Fruit fly (Drosophila melanogaster) whole organism, embryonic: ENCODE measurements around the gene mRRF1.

ENCODE experiments used
- B-H2 ChIP-seq: fragments of 200-800 bp; sonication (Bioruptor generic); optimal IDR thresholded peaks from 2 replicates; lab custom pipeline; 2018; ENCODE audit warnings: missing biosample characterization, mild to moderate bottlenecking, missing genetic modification characterization
- CG10321 ChIP-seq: fragments of 200-800 bp; sonication (Bioruptor generic); IDR thresholded peaks from 2 replicates; pipeline ENCODE4 v1.3.6; 2022; ENCODE audit warnings: missing biosample characterization, missing genetic modification characterization
- CG12659 ChIP-seq: fragments of 200-800 bp; sonication (Bioruptor generic); optimal IDR thresholded peaks from 3 replicates; lab custom pipeline; 2017; ENCODE audit warnings: mild to moderate bottlenecking, missing biosample characterization, missing genetic modification reagents, missing genetic modification characterization
- CG13287 ChIP-seq: fragments of 200-800 bp; sonication (Bioruptor generic); IDR thresholded peaks from 2 replicates; pipeline ENCODE4 v1.3.6; 2022; ENCODE audit warnings: missing biosample characterization, missing genetic modification characterization; ENCODE audit not compliant: partially characterized antibody
- CG13296 ChIP-seq: fragments of 200-800 bp; sonication (Bioruptor generic); optimal IDR thresholded peaks from 3 replicates; lab custom pipeline; 2018; ENCODE audit warnings: missing biosample characterization, mild to moderate bottlenecking, missing genetic modification characterization
- CG17328 ChIP-seq: fragments of 200-800 bp; sonication (Bioruptor generic); IDR thresholded peaks from 2 replicates; pipeline ENCODE4 v1.3.6; 2022; ENCODE audit warnings: missing biosample characterization, missing genetic modification characterization
- CG17568 ChIP-seq: fragments of 200-800 bp; sonication (Bioruptor generic); optimal IDR thresholded peaks from 2 replicates; lab custom pipeline; 2018; ENCODE audit warnings: missing biosample characterization, mild to moderate bottlenecking, missing genetic modification characterization, moderate library complexity
- CG2202 ChIP-seq: fragments of 200-800 bp; sonication (Bioruptor generic); optimal IDR thresholded peaks from 2 replicates; lab custom pipeline; 2018; ENCODE audit warnings: missing biosample characterization, mild to moderate bottlenecking, missing genetic modification characterization
- CG2889 ChIP-seq: fragments of 200-800 bp; sonication (Bioruptor generic); IDR thresholded peaks from 3 replicates; pipeline ENCODE4 v1.3.6; 2022; ENCODE audit warnings: missing biosample characterization, missing genetic modification characterization
- CG3407 ChIP-seq: fragments of 200-800 bp; sonication (Bioruptor generic); optimal IDR thresholded peaks from 2 replicates; lab custom pipeline; 2018; ENCODE audit warnings: missing biosample characterization, mild to moderate bottlenecking, missing genetic modification characterization
- CG3995 ChIP-seq: fragments of 200-800 bp; sonication (Bioruptor generic); optimal IDR thresholded peaks from 3 replicates; lab custom pipeline; 2016; ENCODE audit warnings: missing biosample characterization, missing genetic modification characterization
- CG6654 ChIP-seq: fragments of 200-800 bp; sonication (Bioruptor generic); optimal IDR thresholded peaks from 2 replicates; lab custom pipeline; 2017; ENCODE audit warnings: missing biosample characterization, mild to moderate bottlenecking, missing genetic modification characterization
- CG8290 ChIP-seq, 3 experiments: fragments of 200-800 bp; sonication (Bioruptor generic); optimal IDR thresholded peaks; 2 replicates each; lab custom pipeline; 2016 to 2019; ENCODE audit warnings: missing biosample characterization in 3 of 3, missing genetic modification characterization in 3 of 3, mild to moderate bottlenecking in 2 of 3, moderate library complexity in 1 of 3
- D19A ChIP-seq: fragments of 200-800 bp; optimal IDR thresholded peaks from 3 replicates; lab custom pipeline; 2019; ENCODE audit warnings: missing biosample characterization, mild to moderate bottlenecking, missing genetic modification characterization, moderate library complexity
- D19B ChIP-seq: fragments of 200-800 bp; sonication (Bioruptor generic); optimal IDR thresholded peaks from 2 replicates; lab custom pipeline; 2017; ENCODE audit warnings: missing biosample characterization, mild to moderate bottlenecking, missing genetic modification characterization
- Dip2 ChIP-seq: fragments of 200-800 bp; sonication (Bioruptor generic); IDR thresholded peaks from 2 replicates; pipeline ENCODE4 v1.3.6; 2022; ENCODE audit warnings: missing biosample characterization, missing genetic modification characterization
- Dll ChIP-seq: fragments of 200-800 bp; sonication (Bioruptor generic); IDR thresholded peaks from 4 replicates; pipeline ENCODE4 v1.3.6; 2022; ENCODE audit warnings: missing biosample characterization, missing genetic modification characterization; ENCODE audit not compliant: partially characterized antibody
- Fer1 ChIP-seq: fragments of 200-800 bp; sonication (Bioruptor generic); optimal IDR thresholded peaks from 2 replicates; lab custom pipeline; 2017; ENCODE audit warnings: missing biosample characterization, mild to moderate bottlenecking, missing genetic modification characterization
- Hmx ChIP-seq: fragments of 200-800 bp; sonication (Bioruptor generic); optimal IDR thresholded peaks from 2 replicates; lab custom pipeline; 2016; ENCODE audit warnings: missing biosample characterization, missing genetic modification characterization
- MESR4 ChIP-seq: fragments of 200-800 bp; sonication (Bioruptor generic); optimal IDR thresholded peaks from 2 replicates; lab custom pipeline; 2018; ENCODE audit warnings: missing biosample characterization, mild to moderate bottlenecking, missing genetic modification characterization, moderate library complexity
- Med ChIP-seq: fragments of 200-800 bp; sonication (Bioruptor generic); peaks from one replicate; lab custom pipeline; 2016; ENCODE audit warnings: missing biosample characterization, missing genetic modification characterization, mild to moderate bottlenecking, inconsistent platforms, moderate library complexity
- Mes4 ChIP-seq: fragments of 200-800 bp; sonication (Bioruptor generic); optimal IDR thresholded peaks from 2 replicates; lab custom pipeline; 2016; ENCODE audit warnings: missing biosample characterization, missing genetic modification characterization
- NK7.1 ChIP-seq: fragments of 200-800 bp; sonication (Bioruptor generic); optimal IDR thresholded peaks from 3 replicates; lab custom pipeline; 2016; ENCODE audit warnings: missing biosample characterization, missing genetic modification characterization
- Nf-YC ChIP-seq: fragments of 200-800 bp; optimal IDR thresholded peaks from 3 replicates; lab custom pipeline; 2019; ENCODE audit warnings: missing biosample characterization, mild to moderate bottlenecking, missing genetic modification characterization, moderate library complexity
- Oli ChIP-seq: fragments of 200-800 bp; sonication (Bioruptor generic); optimal IDR thresholded peaks from 2 replicates; lab custom pipeline; 2018; ENCODE audit warnings: missing biosample characterization, mild to moderate bottlenecking, missing genetic modification characterization, moderate library complexity
- Poxn ChIP-seq: fragments of 200-800 bp; sonication (Bioruptor generic); IDR thresholded peaks from 2 replicates; pipeline ENCODE4 v1.3.6; 2022; ENCODE audit warnings: missing biosample characterization, missing genetic modification characterization
- Sry-β ChIP-seq: fragments of 200-800 bp; sonication (Bioruptor generic); optimal IDR thresholded peaks from 2 replicates; lab custom pipeline; 2018; ENCODE audit warnings: missing biosample characterization, mild to moderate bottlenecking, missing genetic modification characterization, moderate library complexity
- Tbp ChIP-seq: fragments of >200 bp; optimal IDR thresholded peaks from 2 replicates; lab custom pipeline; 2018; ENCODE audit warnings: missing biosample characterization, missing genetic modification characterization
- al ChIP-seq: fragments of 200-800 bp; sonication (Bioruptor generic); IDR thresholded peaks from 2 replicates; pipeline ENCODE4 v1.3.6; 2022; ENCODE audit warnings: missing biosample characterization, missing genetic modification characterization
- bowl ChIP-seq: fragments of 200-800 bp; sonication (Bioruptor generic); IDR thresholded peaks from 2 replicates; pipeline ENCODE4 v1.3.6; 2022; ENCODE audit warnings: missing biosample characterization, missing genetic modification characterization
- crol ChIP-seq: fragments of 200-800 bp; sonication (Bioruptor generic); IDR thresholded peaks from 2 replicates; pipeline ENCODE4 v1.3.6; 2022; ENCODE audit warnings: missing biosample characterization, missing genetic modification characterization
- dan ChIP-seq: fragments of 200-800 bp; sonication (Bioruptor generic); IDR thresholded peaks from 2 replicates; pipeline ENCODE4 v1.3.6; 2022; ENCODE audit warnings: missing biosample characterization, missing genetic modification characterization
- danr ChIP-seq: fragments of 200-800 bp; sonication (Bioruptor generic); IDR thresholded peaks from 2 replicates; pipeline ENCODE4 v1.3.6; 2022; ENCODE audit warnings: missing biosample characterization, missing genetic modification characterization
- dysf ChIP-seq: fragments of 200-800 bp; sonication (Bioruptor generic); IDR thresholded peaks from 3 replicates; pipeline ENCODE4 v1.3.6; 2022; ENCODE audit warnings: missing biosample characterization, missing genetic modification characterization
- esg ChIP-seq: fragments of 200-800 bp; sonication (Bioruptor generic); conservative IDR thresholded peaks from 2 replicates; pipeline ENCODE4 v1.3.6; 2022; ENCODE audit warnings: missing biosample characterization, missing genetic modification characterization
- eve ChIP-seq, 2 experiments: fragments of >200 bp; optimal IDR thresholded peaks; 2 replicates each; lab custom pipeline; 2017; ENCODE audit warnings: missing biosample characterization in 2 of 2, missing genetic modification characterization in 2 of 2
- her ChIP-seq: fragments of 200-800 bp; sonication (Bioruptor generic); optimal IDR thresholded peaks from 2 replicates; lab custom pipeline; 2016; ENCODE audit warnings: missing biosample characterization, missing genetic modification characterization
- lola ChIP-seq, 3 experiments: fragments of >200 bp in 2 of 3; fragments of 200-800 bp in 1 of 3; sonication (Bioruptor generic) in 1 of 3; optimal IDR thresholded peaks; 2 replicates each; lab custom pipeline; 2017 to 2019; ENCODE audit warnings: missing biosample characterization in 3 of 3, missing genetic modification characterization in 3 of 3, mild to moderate bottlenecking in 1 of 3, moderate library complexity in 1 of 3
- luna ChIP-seq: fragments of 200-800 bp; sonication (Bioruptor generic); optimal IDR thresholded peaks from 2 replicates; lab custom pipeline; 2016; ENCODE audit warnings: missing biosample characterization, missing genetic modification characterization
- mirr ChIP-seq: fragments of 200-800 bp; sonication (Bioruptor generic); optimal IDR thresholded peaks from 3 replicates; lab custom pipeline; 2018; ENCODE audit warnings: missing biosample characterization, mild to moderate bottlenecking, missing genetic modification characterization
- pho ChIP-seq: fragments of 200-800 bp; sonication (Bioruptor generic); optimal IDR thresholded peaks from 2 replicates; lab custom pipeline; 2016; ENCODE audit warnings: missing biosample characterization, missing genetic modification characterization
- prd ChIP-seq, 3 experiments: fragments of >200 bp in 2 of 3; fragments of 200-800 bp in 1 of 3; sonication (Bioruptor generic) in 1 of 3; optimal IDR thresholded peaks in 2 of 3; IDR thresholded peaks in 1 of 3; 2 replicates in 2 of 3; 3 replicates in 1 of 3; pipeline versions ENCODE4 v1.3.6 to Lab custom; 2017 to 2022; ENCODE audit warnings: missing biosample characterization in 1 of 3, missing genetic modification characterization in 1 of 3
- pzg ChIP-seq: fragments of 200-800 bp; sonication (Bioruptor generic); optimal IDR thresholded peaks from 3 replicates; lab custom pipeline; 2018; ENCODE audit warnings: missing biosample characterization, mild to moderate bottlenecking, missing genetic modification characterization, moderate library complexity
- ranshi ChIP-seq: fragments of 200-800 bp; sonication (Bioruptor generic); IDR thresholded peaks from 2 replicates; pipeline ENCODE4 v1.3.6; 2022; ENCODE audit warnings: missing biosample characterization, missing genetic modification characterization
- slbo ChIP-seq: fragments of 200-800 bp; sonication (Bioruptor generic); IDR thresholded peaks from 2 replicates; pipeline ENCODE4 v1.3.6; 2022; ENCODE audit warnings: missing biosample characterization, missing genetic modification characterization
- sna ChIP-seq: fragments of 200-800 bp; sonication (Bioruptor generic); IDR thresholded peaks from 2 replicates; pipeline ENCODE4 v1.3.6; 2022; ENCODE audit warnings: missing biosample characterization, missing genetic modification characterization; ENCODE audit not compliant: partially characterized antibody
- sob ChIP-seq: fragments of 200-800 bp; sonication (Bioruptor generic); IDR thresholded peaks from 2 replicates; pipeline ENCODE4 v1.3.6; 2022; ENCODE audit warnings: missing biosample characterization, missing genetic modification characterization
- vfl ChIP-seq: fragments of 200-800 bp; sonication (Bioruptor generic); optimal IDR thresholded peaks from 2 replicates; lab custom pipeline; 2016; ENCODE audit warnings: missing biosample characterization, missing genetic modification characterization
- wdn ChIP-seq: fragments of 200-800 bp; sonication (Bioruptor generic); IDR thresholded peaks from 2 replicates; pipeline ENCODE4 v1.3.6; 2022; ENCODE audit warnings: missing biosample characterization, missing genetic modification characterization
- zfh2 ChIP-seq: fragments of 200-800 bp; sonication (Bioruptor generic); optimal IDR thresholded peaks from 2 replicates; lab custom pipeline; 2016; ENCODE audit warnings: missing biosample characterization, missing genetic modification characterization

mRRF1 gene

dm6 chr3L:9333745-9334382 is 30.3 kb upstream of the mRRF1 start, which contains the start of gene PGRP-LA (continued):
- TF ChIP-seq B-H2 (GFP tag; lab: Kevin White, UChicago) (peak; percentile 31), sob (GFP tag; lab: Robert Waterston, UW) (peak; percentile 64; the same call in 1 of the 2 replicates), her (GFP tag; lab: Kevin White, UChicago) (no peak), CG6654 (GFP tag; lab: Kevin White, UChicago) (no peak), CG3407 (GFP tag; lab: Kevin White, UChicago) (no peak), pzg (GFP tag; lab: Kevin White, UChicago) (no peak), Mes4 (GFP tag; lab: Kevin White, UChicago) (no peak), NK7.1 (GFP tag; lab: Kevin White, UChicago) (no peak), Sry-β (GFP tag; lab: Kevin White, UChicago) (no peak), Poxn (no peak), CG13296 (GFP tag; lab: Kevin White, UChicago) (peak; percentile 38), lola (GFP tag; optimal IDR thresholded peaks at IDR 0.05; lab: Kevin White, UChicago) (no peak), sna (no peak), crol (GFP tag; lab: Robert Waterston, UW) (no peak), CG13287 (no peak), eve (GFP tag; optimal IDR thresholded peaks at IDR 0.05; lab: Kevin White, UChicago) (no peak), D19B (no peak), CG12659 (GFP tag; lab: Kevin White, UChicago) (no peak), vfl (GFP tag; lab: Kevin White, UChicago) (no peak), Dip2 (GFP tag; lab: Robert Waterston, UW) (no peak), Dll (GFP tag; lab: Robert Waterston, UW) (no peak), CG17568 (GFP tag; lab: Kevin White, UChicago) (no peak), Nf-YC (no peak), dysf (peak; percentile 68; the same call in 2 of the 3 replicates), mirr (GFP tag; lab: Kevin White, UChicago) (peak; percentile 11), CG3995 (no peak), zfh2 (GFP tag; lab: Kevin White, UChicago) (no peak), Tbp (GFP tag; lab: Kevin White, UChicago) (no peak), wdn (no peak), CG10321 (GFP tag; lab: Robert Waterston, UW) (no peak), dan (GFP tag; lab: Robert Waterston, UW) (no peak), CG17328 (GFP tag; lab: Robert Waterston, UW) (no peak; the same call in 1 of the 2 replicates), luna (GFP tag; lab: Kevin White, UChicago) (no peak), esg (GFP tag; lab: Robert Waterston, UW) (no peak), Oli (tag; lab: Kevin White, UChicago) (peak; percentile 27), CG8290 (GFP tag; optimal IDR thresholded peaks at IDR 0.05; lab: Kevin White, UChicago) (no peak), CG8290 (tag; optimal IDR thresholded peaks at IDR 0.05; lab: Kevin White, UChicago) (peak in 1 of 2 experiments; percentile 40), prd (optimal IDR thresholded peaks at IDR 0.05; lab: Kevin White, UChicago) (no peak), prd (GFP tag; IDR thresholded peaks at IDR 0.05; lab: Robert Waterston, UW) (no peak), Med (GFP tag; lab: Kevin White, UChicago) (peak; percentile 81), al (GFP tag; lab: Robert Waterston, UW) (no peak), bowl (no peak), CG2202 (no peak), ranshi (peak; percentile 15; the same call in 1 of the 2 replicates), slbo (GFP tag; lab: Robert Waterston, UW) (peak; percentile 57), D19A (tag; lab: Kevin White, UChicago) (no peak), Hmx (GFP tag; lab: Kevin White, UChicago) (no peak), CG2889 (GFP tag; lab: Robert Waterston, UW) (no peak), danr (GFP tag; lab: Robert Waterston, UW) (no peak), pho (GFP tag; lab: Kevin White, UChicago) (no peak), MESR4 (GFP tag; lab: Kevin White, UChicago) (no peak), Fer1 (no peak)
